Worm (Caenorhabditis elegans) whole organism, L1 larva: ENCODE measurements around the gene Y17G7B.23.

Source experiments
- F16B12.6 ChIP-seq: fragments of 150-350 bp; optimal IDR thresholded peaks from 2 replicates; lab custom pipeline; 2014; ENCODE audit warnings: missing biosample characterization, missing genetic modification characterization
- aha-1 ChIP-seq: fragments of 150-350 bp; optimal IDR thresholded peaks from 2 replicates; lab custom pipeline; 2014; ENCODE audit warnings: missing biosample characterization, missing genetic modification characterization
- aly-2 ChIP-seq: fragments of 150-350 bp; optimal IDR thresholded peaks from 2 replicates; lab custom pipeline; 2014; ENCODE audit warnings: missing biosample characterization, missing genetic modification characterization
- ama-1 ChIP-seq: fragments of 150-350 bp; optimal IDR thresholded peaks from 2 replicates; lab custom pipeline; 2014
- blmp-1 ChIP-seq: fragments of 150-350 bp; optimal IDR thresholded peaks from 2 replicates; lab custom pipeline; 2014; ENCODE audit warnings: missing biosample characterization, missing genetic modification characterization
- ces-1 ChIP-seq: fragments of 150-350 bp; optimal IDR thresholded peaks from 2 replicates; lab custom pipeline; 2014; ENCODE audit warnings: missing biosample characterization, missing genetic modification reagents, missing genetic modification characterization
- dpl-1 ChIP-seq, 3 experiments: fragments of 150-350 bp in 2 of 3; sonication (generic microtip) in 1 of 3; optimal IDR thresholded peaks; 2 replicates each; lab custom pipeline; 2014 to 2017; ENCODE audit warnings: missing biosample characterization in 3 of 3, missing genetic modification characterization in 3 of 3, missing genetic modification reagents in 3 of 3
- efl-1 ChIP-seq, 4 experiments: fragments of 150-350 bp; optimal IDR thresholded peaks in 3 of 4; peaks in 1 of 4; 1 replicate in 1 of 4; 2 replicates in 3 of 4; lab custom pipeline; 2014; ENCODE audit warnings: missing biosample characterization in 2 of 4, missing genetic modification characterization in 2 of 4, missing genetic modification reagents in 2 of 4
- efl-3 ChIP-seq: fragments of 200-800 bp; sonication (Bioruptor generic); optimal IDR thresholded peaks from 2 replicates; lab custom pipeline; 2018; ENCODE audit warnings: mild to moderate bottlenecking, missing genetic modification characterization, missing compliant biosample characterization
- ets-5 ChIP-seq: fragments of 200-800 bp; sonication (Bioruptor generic); IDR thresholded peaks from 2 replicates; pipeline ENCODE4 v1.3.6; 2022; ENCODE audit warnings: missing genetic modification characterization, missing compliant biosample characterization
- fkh-4 ChIP-seq: sonication (generic microtip); optimal IDR thresholded peaks from 2 replicates; lab custom pipeline; 2016; ENCODE audit warnings: missing compliant biosample characterization, missing genetic modification characterization, borderline replicate concordance
- grh-1 ChIP-seq: fragments of 200-800 bp; sonication (Bioruptor generic); IDR thresholded peaks from 2 replicates; pipeline ENCODE4 v1.3.6; 2022; ENCODE audit warnings: missing genetic modification reagents, missing genetic modification characterization, missing compliant biosample characterization
- hlh-17 ChIP-seq: fragments of 200-800 bp; sonication (Bioruptor generic); optimal IDR thresholded peaks from 2 replicates; lab custom pipeline; 2018; ENCODE audit warnings: missing genetic modification characterization, mild to moderate bottlenecking, missing compliant biosample characterization, moderate library complexity, borderline replicate concordance
- hlh-4 ChIP-seq: sonication (generic microtip); optimal IDR thresholded peaks from 2 replicates; lab custom pipeline; 2016; ENCODE audit warnings: mild to moderate bottlenecking, missing genetic modification characterization, missing compliant biosample characterization
- irx-1 ChIP-seq: sonication (generic microtip); optimal IDR thresholded peaks from 2 replicates; lab custom pipeline; 2016; ENCODE audit warnings: missing genetic modification characterization, missing compliant biosample characterization
- isw-1 ChIP-seq: fragments of 200-800 bp; sonication (Bioruptor generic); IDR thresholded peaks from 2 replicates; pipeline ENCODE4 v1.3.6; 2022; ENCODE audit warnings: missing genetic modification characterization, missing compliant biosample characterization
- lin-13 ChIP-seq: fragments of 150-350 bp; optimal IDR thresholded peaks from 2 replicates; lab custom pipeline; 2014; ENCODE audit warnings: missing biosample characterization, missing genetic modification reagents, missing genetic modification characterization
- lin-14 ChIP-seq: fragments of 200-800 bp; sonication (Bioruptor generic); optimal IDR thresholded peaks from 2 replicates; lab custom pipeline; 2018; ENCODE audit warnings: mild to moderate bottlenecking, missing genetic modification characterization, moderate library complexity, missing compliant biosample characterization
- lir-3 ChIP-seq: sonication (generic microtip); optimal IDR thresholded peaks from 2 replicates; lab custom pipeline; 2016; ENCODE audit warnings: mild to moderate bottlenecking, missing genetic modification characterization, moderate library complexity, missing compliant biosample characterization; ENCODE audit not compliant: poor library complexity
- lsy-2 ChIP-seq, 2 experiments: fragments of 150-350 bp; optimal IDR thresholded peaks; 2 replicates each; lab custom pipeline; 2014; ENCODE audit warnings: missing biosample characterization in 2 of 2, missing genetic modification characterization in 2 of 2
- mdl-1 ChIP-seq, 2 experiments: fragments of 150-350 bp; optimal IDR thresholded peaks; 2 replicates each; lab custom pipeline; 2014 to 2017; ENCODE audit warnings: missing biosample characterization in 2 of 2, missing genetic modification characterization in 2 of 2, inconsistent platforms in 1 of 2
- nhr-11 ChIP-seq: fragments of 150-350 bp; optimal IDR thresholded peaks from 2 replicates; lab custom pipeline; 2014; ENCODE audit warnings: missing biosample characterization, missing genetic modification characterization
- nhr-19 ChIP-seq: fragments of 200-800 bp; sonication (Bioruptor generic); conservative IDR thresholded peaks from 2 replicates; pipeline ENCODE4 v1.3.6; 2022; ENCODE audit warnings: missing genetic modification characterization, missing compliant biosample characterization
- nhr-20 ChIP-seq: sonication (generic microtip); optimal IDR thresholded peaks from 2 replicates; lab custom pipeline; 2016; ENCODE audit warnings: mild to moderate bottlenecking, missing genetic modification characterization, missing compliant biosample characterization
- nhr-237 ChIP-seq: fragments of 150-350 bp; optimal IDR thresholded peaks from 2 replicates; lab custom pipeline; 2014; ENCODE audit warnings: missing biosample characterization, missing genetic modification characterization
- nhr-28 ChIP-seq: fragments of 150-350 bp; optimal IDR thresholded peaks from 2 replicates; lab custom pipeline; 2014; ENCODE audit warnings: missing biosample characterization, missing genetic modification characterization
- nhr-71 ChIP-seq: sonication (generic microtip); optimal IDR thresholded peaks from 2 replicates; lab custom pipeline; 2016; ENCODE audit warnings: mild to moderate bottlenecking, missing genetic modification characterization, moderate library complexity, missing compliant biosample characterization
- nhr-76 ChIP-seq: sonication (generic microtip); optimal IDR thresholded peaks from 2 replicates; lab custom pipeline; 2017; ENCODE audit warnings: missing biosample characterization, missing genetic modification characterization
- nhr-77 ChIP-seq: fragments of 150-350 bp; optimal IDR thresholded peaks from 2 replicates; lab custom pipeline; 2014; ENCODE audit warnings: missing biosample characterization, missing genetic modification characterization
- nhr-90 ChIP-seq: sonication (generic microtip); optimal IDR thresholded peaks from 2 replicates; lab custom pipeline; 2016; ENCODE audit warnings: mild to moderate bottlenecking, missing genetic modification characterization, missing compliant biosample characterization; ENCODE audit not compliant: poor library complexity
- pag-3 ChIP-seq: sonication (generic microtip); optimal IDR thresholded peaks from 2 replicates; lab custom pipeline; 2017; ENCODE audit warnings: missing genetic modification characterization, mild to moderate bottlenecking, missing compliant biosample characterization, antibody characterized with exemption, borderline replicate concordance; ENCODE audit not compliant: insufficient read depth
- rnt-1 ChIP-seq: sonication (generic microtip); optimal IDR thresholded peaks from 2 replicates; lab custom pipeline; 2016; ENCODE audit warnings: mild to moderate bottlenecking, missing genetic modification characterization, moderate library complexity, missing compliant biosample characterization
- skn-1 ChIP-seq: fragments of 150-350 bp; optimal IDR thresholded peaks from 2 replicates; lab custom pipeline; 2014; ENCODE audit warnings: missing biosample characterization, missing genetic modification characterization
- sox-4 ChIP-seq: sonication (generic microtip); optimal IDR thresholded peaks from 2 replicates; lab custom pipeline; 2016; ENCODE audit warnings: missing genetic modification characterization, missing compliant biosample characterization
- sptf-1 ChIP-seq: fragments of 150-350 bp; optimal IDR thresholded peaks from 2 replicates; lab custom pipeline; 2014; ENCODE audit warnings: missing biosample characterization, missing genetic modification characterization
- tlp-1 ChIP-seq: fragments of 150-350 bp; optimal IDR thresholded peaks from 2 replicates; lab custom pipeline; 2014; ENCODE audit warnings: missing biosample characterization, missing genetic modification characterization
- unc-130 ChIP-seq: fragments of 150-350 bp; optimal IDR thresholded peaks from 2 replicates; lab custom pipeline; 2017; ENCODE audit warnings: missing biosample characterization, missing genetic modification characterization, inconsistent platforms
- unc-62 ChIP-seq: fragments of 150-350 bp; optimal IDR thresholded peaks from 2 replicates; lab custom pipeline; 2014; ENCODE audit warnings: missing biosample characterization, missing genetic modification reagents, missing genetic modification characterization
- vab-15 ChIP-seq: sonication (generic microtip); optimal IDR thresholded peaks from 2 replicates; lab custom pipeline; 2017; ENCODE audit warnings: missing genotype, mild to moderate bottlenecking, missing genetic modification characterization, missing compliant biosample characterization
- xbp-1 ChIP-seq: sonication (generic microtip); optimal IDR thresholded peaks from 2 replicates; lab custom pipeline; 2016; ENCODE audit warnings: missing genetic modification characterization, missing compliant biosample characterization
- ztf-11 ChIP-seq, 2 experiments: sonication (generic microtip); optimal IDR thresholded peaks; 2 replicates each; lab custom pipeline; 2016 to 2017; ENCODE audit warnings: missing genetic modification characterization in 2 of 2, missing biosample characterization in 1 of 2, missing compliant biosample characterization in 1 of 2

Gene Y17G7B.23

ce11 chrII:11960596-11961217 is 38.3 kb upstream of the Y17G7B.23 start (continued):
- TF ChIP-seq ztf-11 (tag; optimal IDR thresholded peaks at IDR 0.05; lab: Kevin White, UChicago) (peak in 1 of 2 experiments; percentile 58), efl-1 (optimal IDR thresholded peaks at IDR 0.05; lab: Kevin White, UChicago) (peak; percentile 26 to 49), efl-1 (GFP tag; optimal IDR thresholded peaks at IDR 0.05 in 1 of 2; lab: Kevin White, UChicago) (peak; percentile 46 to 92), unc-130 (peak; percentile 60), blmp-1 (tag; lab: Kevin White, UChicago) (no peak), nhr-28 (no peak), mdl-1 (tag; optimal IDR thresholded peaks at IDR 0.05; lab: Kevin White, UChicago) (peak in 1 of 2 experiments; percentile 2), lin-14 (peak; percentile 66), ets-5 (no peak), unc-62 (GFP tag; lab: Kevin White, UChicago) (no peak), fkh-4 (tag; lab: Kevin White, UChicago) (no peak), hlh-17 (no peak), sptf-1 (tag; lab: Kevin White, UChicago) (no peak)

- TF ChIP-seq isw-1 (GFP tag; lab: Robert Waterston, UW) (no peak), ces-1 (GFP tag; lab: Kevin White, UChicago) (no peak), aha-1 (tag; lab: Kevin White, UChicago) (no peak), aly-2 (tag; lab: Kevin White, UChicago) (no peak), pag-3 (tag; lab: Kevin White, UChicago) (no peak), nhr-20 (no peak), efl-3 (GFP tag; lab: Kevin White, UChicago) (no peak), hlh-4 (tag; lab: Kevin White, UChicago) (no peak), unc-62 (GFP tag; lab: Kevin White, UChicago) (no peak), grh-1 (no peak), ets-5 (no peak), lin-13 (GFP tag; lab: Kevin White, UChicago) (no peak), nhr-77 (tag; lab: Kevin White, UChicago) (no peak), nhr-237 (tag; lab: Kevin White, UChicago) (no peak), hlh-17 (no peak), nhr-28 (no peak), lir-3 (no peak)
These were observed 36.9 kb upstream of the Y17G7B.23 start, which contains the start of the genes W03C9.1 and W03C9.2 for ce11 chrII:11962083-11962482. TSS of gene W03C9.1 (minus strand) at chrII:11962128. TSS of gene W03C9.2 (plus strand) at chrII:11962368.

- TF ChIP-seq vab-15 (tag; lab: Kevin White, UChicago) (no peak), dpl-1 (GFP tag; optimal IDR thresholded peaks at IDR 0.05; lab: Kevin White, UChicago) (peak in 1 of 3 experiments; percentile 8), efl-1 (optimal IDR thresholded peaks at IDR 0.05; lab: Kevin White, UChicago) (no peak), efl-1 (GFP tag; optimal IDR thresholded peaks at IDR 0.05 in 1 of 2; lab: Kevin White, UChicago) (peak; percentile 55 to 91)
These were observed 35.8 kb upstream of the Y17G7B.23 start for ce11 chrII:11963132-11963630.

- TF ChIP-seq xbp-1 (tag; lab: Kevin White, UChicago) (no peak), aha-1 (tag; lab: Kevin White, UChicago) (no peak), irx-1 (tag; lab: Kevin White, UChicago) (no peak), nhr-19 (GFP tag; lab: Robert Waterston, UW) (no peak), nhr-76 (tag; lab: Kevin White, UChicago) (no peak), nhr-90 (no peak), efl-1 (optimal IDR thresholded peaks at IDR 0.05; lab: Kevin White, UChicago) (no peak), efl-1 (GFP tag; optimal IDR thresholded peaks at IDR 0.05 in 1 of 2; lab: Kevin White, UChicago) (peak in 1 of 2 experiments; percentile 87), dpl-1 (GFP tag; optimal IDR thresholded peaks at IDR 0.05; lab: Kevin White, UChicago) (no peak), sox-4 (no peak), aly-2 (tag; lab: Kevin White, UChicago) (no peak), lsy-2 (tag; optimal IDR thresholded peaks at IDR 0.05; lab: Kevin White, UChicago) (no peak), skn-1 (no peak), rnt-1 (tag; lab: Kevin White, UChicago) (peak; percentile 8), lir-3 (no peak), ztf-11 (tag; optimal IDR thresholded peaks at IDR 0.05; lab: Kevin White, UChicago) (no peak), nhr-71 (tag; lab: Kevin White, UChicago) (peak; percentile 14), nhr-11 (no peak), tlp-1 (tag; lab: Kevin White, UChicago) (no peak), ama-1 (lab: Kevin White, UChicago) (peak; percentile 47), F16B12.6 (tag; lab: Kevin White, UChicago) (no peak)
These were observed 34.2 kb upstream of the Y17G7B.23 start for ce11 chrII:11964847-11965246.
